Fruit fly (Drosophila melanogaster) whole organism, embryonic: ENCODE data around the gene Ugt35D1.

Source experiments
- Aef1 ChIP-seq: fragments of 200-800 bp; sonication (Bioruptor generic); IDR thresholded peaks from 3 replicates; pipeline ENCODE4 v1.3.6; 2022; ENCODE audit warnings: missing biosample characterization, missing genetic modification characterization
- Atf-2 ChIP-seq: fragments of 200-800 bp; sonication (Bioruptor generic); optimal IDR thresholded peaks from 2 replicates; lab custom pipeline; 2016; ENCODE audit warnings: missing biosample characterization, missing genetic modification characterization
- Bdp1 ChIP-seq: fragments of 200-800 bp; sonication (Bioruptor generic); optimal IDR thresholded peaks from 3 replicates; lab custom pipeline; 2016; ENCODE audit warnings: missing biosample characterization, missing genetic modification characterization
- CG10321 ChIP-seq: fragments of 200-800 bp; sonication (Bioruptor generic); IDR thresholded peaks from 2 replicates; pipeline ENCODE4 v1.3.6; 2022; ENCODE audit warnings: missing biosample characterization, missing genetic modification characterization
- CG10543 ChIP-seq: fragments of 200-800 bp; sonication (Bioruptor generic); optimal IDR thresholded peaks from 3 replicates; lab custom pipeline; 2017; ENCODE audit warnings: missing biosample characterization, mild to moderate bottlenecking, missing genetic modification characterization, moderate library complexity
- CG10565 ChIP-seq: fragments of 200-800 bp; sonication (Bioruptor generic); optimal IDR thresholded peaks from 3 replicates; lab custom pipeline; 2016; ENCODE audit warnings: missing biosample characterization, mild to moderate bottlenecking, missing genetic modification characterization
- CG10654 ChIP-seq: fragments of 200-800 bp; sonication (Bioruptor generic); optimal IDR thresholded peaks from 2 replicates; lab custom pipeline; 2016; ENCODE audit warnings: missing biosample characterization, missing genetic modification characterization
- CG10979 ChIP-seq: fragments of 200-800 bp; sonication (Bioruptor generic); optimal IDR thresholded peaks from 2 replicates; lab custom pipeline; 2018; ENCODE audit warnings: missing biosample characterization, mild to moderate bottlenecking, missing genetic modification characterization, moderate library complexity
- CG13123 ChIP-seq: fragments of 200-800 bp; sonication (Bioruptor generic); optimal IDR thresholded peaks from 2 replicates; lab custom pipeline; 2016; ENCODE audit warnings: missing biosample characterization, missing genetic modification characterization
- CG14441 ChIP-seq: fragments of 200-800 bp; sonication (Bioruptor generic); IDR thresholded peaks from 2 replicates; pipeline ENCODE4 v1.3.6; 2022; ENCODE audit warnings: missing biosample characterization, missing genetic modification characterization
- CG15479 ChIP-seq: fragments of 200-800 bp; sonication (Bioruptor generic); optimal IDR thresholded peaks from 3 replicates; lab custom pipeline; 2019; ENCODE audit warnings: missing biosample characterization, mild to moderate bottlenecking, missing genetic modification characterization, moderate library complexity
- CG15514 ChIP-seq: fragments of 200-800 bp; sonication (Bioruptor generic); optimal IDR thresholded peaks from 3 replicates; lab custom pipeline; 2017; ENCODE audit warnings: missing biosample characterization, missing genetic modification characterization, mild to moderate bottlenecking, moderate library complexity, missing genetic modification reagents
- CG1832 ChIP-seq: fragments of 200-800 bp; sonication (Bioruptor generic); optimal IDR thresholded peaks from 2 replicates; lab custom pipeline; 2017; ENCODE audit warnings: missing biosample characterization, mild to moderate bottlenecking, missing genetic modification characterization, inconsistent platforms
- CG18599 ChIP-seq: fragments of 200-800 bp; sonication (Bioruptor generic); optimal IDR thresholded peaks from 3 replicates; lab custom pipeline; 2017; ENCODE audit warnings: missing biosample characterization, missing genetic modification characterization, mild to moderate bottlenecking, moderate library complexity, missing genetic modification reagents
- CG3065 ChIP-seq: fragments of 200-800 bp; sonication (Bioruptor generic); optimal IDR thresholded peaks from 2 replicates; lab custom pipeline; 2016; ENCODE audit warnings: missing biosample characterization, missing genetic modification characterization
- CG31441 ChIP-seq: fragments of 200-800 bp; sonication (Bioruptor generic); IDR thresholded peaks from 2 replicates; pipeline ENCODE4 v1.3.6; 2022; ENCODE audit warnings: missing biosample characterization, missing genetic modification characterization
- CG32532 ChIP-seq: fragments of 200-800 bp; sonication (Bioruptor generic); IDR thresholded peaks from 2 replicates; pipeline ENCODE4 v1.3.6; 2022; ENCODE audit warnings: missing biosample characterization, missing genetic modification characterization
- CG32772 ChIP-seq: fragments of 200-800 bp; sonication (Bioruptor generic); IDR thresholded peaks from 2 replicates; pipeline ENCODE4 v1.3.6; 2022; ENCODE audit warnings: missing biosample characterization, missing genetic modification characterization
- CG3281 ChIP-seq: fragments of 200-800 bp; sonication (Bioruptor generic); optimal IDR thresholded peaks from 3 replicates; lab custom pipeline; 2017; ENCODE audit warnings: missing biosample characterization, mild to moderate bottlenecking, missing genetic modification characterization
- CG6654 ChIP-seq: fragments of 200-800 bp; sonication (Bioruptor generic); optimal IDR thresholded peaks from 2 replicates; lab custom pipeline; 2017; ENCODE audit warnings: missing biosample characterization, mild to moderate bottlenecking, missing genetic modification characterization
- CG8765 ChIP-seq: fragments of 200-800 bp; sonication (Bioruptor generic); IDR thresholded peaks from 2 replicates; pipeline ENCODE4 v1.3.6; 2022; ENCODE audit warnings: missing biosample characterization, missing genetic modification characterization
- CoRest ChIP-seq: fragments of 200-800 bp; sonication (Bioruptor generic); optimal IDR thresholded peaks from 3 replicates; lab custom pipeline; 2018; ENCODE audit warnings: missing biosample characterization, mild to moderate bottlenecking, missing genetic modification characterization, moderate library complexity
- Dbx ChIP-seq: fragments of 200-800 bp; sonication (Bioruptor generic); IDR thresholded peaks from 3 replicates; pipeline ENCODE4 v1.3.6; 2022; ENCODE audit warnings: missing biosample characterization, missing genetic modification characterization
- Drgx ChIP-seq: fragments of 200-800 bp; sonication (Bioruptor generic); IDR thresholded peaks from 2 replicates; pipeline ENCODE4 v1.3.6; 2022; ENCODE audit warnings: missing biosample characterization, missing genetic modification characterization
- Jarid2 ChIP-seq: fragments of 200-800 bp; sonication (Bioruptor generic); optimal IDR thresholded peaks from 3 replicates; lab custom pipeline; 2017; ENCODE audit warnings: mild to moderate bottlenecking, missing biosample characterization, missing genetic modification reagents, missing genetic modification characterization
- Lhr ChIP-seq: fragments of 200-800 bp; sonication (Bioruptor generic); optimal IDR thresholded peaks from 3 replicates; lab custom pipeline; 2017; ENCODE audit warnings: mild to moderate bottlenecking, missing biosample characterization, missing genetic modification reagents, missing genetic modification characterization
- Rfx ChIP-seq: fragments of 200-800 bp; sonication (Bioruptor generic); IDR thresholded peaks from 2 replicates; pipeline ENCODE4 v1.3.6; 2022; ENCODE audit warnings: missing biosample characterization, missing genetic modification characterization
- Sox100B ChIP-seq: fragments of 200-800 bp; sonication (Bioruptor generic); optimal IDR thresholded peaks from 3 replicates; lab custom pipeline; 2018; ENCODE audit warnings: missing biosample characterization, mild to moderate bottlenecking, missing genetic modification characterization
- Xbp1 ChIP-seq: fragments of 200-800 bp; sonication (Bioruptor generic); optimal IDR thresholded peaks from 3 replicates; lab custom pipeline; 2016; ENCODE audit warnings: missing biosample characterization, mild to moderate bottlenecking, missing genetic modification characterization
- ase ChIP-seq: fragments of 200-800 bp; sonication (Bioruptor generic); IDR thresholded peaks from 3 replicates; pipeline ENCODE4 v1.3.6; 2022; ENCODE audit warnings: missing biosample characterization, missing genetic modification characterization
- ato ChIP-seq: fragments of 200-800 bp; sonication (Bioruptor generic); IDR thresholded peaks from 2 replicates; pipeline ENCODE4 v1.3.6; 2022; ENCODE audit warnings: missing biosample characterization, missing genetic modification characterization; ENCODE audit not compliant: partially characterized antibody
- bcd ChIP-seq: fragments of 200-800 bp; sonication (Bioruptor generic); optimal IDR thresholded peaks from 2 replicates; lab custom pipeline; 2017; ENCODE audit warnings: missing biosample characterization, mild to moderate bottlenecking, missing genetic modification characterization
- cato ChIP-seq: fragments of 200-800 bp; sonication (Bioruptor generic); optimal IDR thresholded peaks from 2 replicates; lab custom pipeline; 2016; ENCODE audit warnings: missing biosample characterization, missing genetic modification characterization, borderline replicate concordance
- caup ChIP-seq: fragments of 200-800 bp; sonication (Bioruptor generic); optimal IDR thresholded peaks from 3 replicates; lab custom pipeline; 2017; ENCODE audit warnings: missing biosample characterization, mild to moderate bottlenecking, missing genetic modification characterization, moderate library complexity; ENCODE audit not compliant: severe bottlenecking
- cwo ChIP-seq: fragments of 200-800 bp; sonication (Bioruptor generic); optimal IDR thresholded peaks from 3 replicates; lab custom pipeline; 2017; ENCODE audit warnings: missing biosample characterization, missing genetic modification characterization, mild to moderate bottlenecking, moderate library complexity, missing genetic modification reagents
- da ChIP-seq: fragments of 200-800 bp; sonication (Bioruptor generic); optimal IDR thresholded peaks from 2 replicates; lab custom pipeline; 2016; ENCODE audit warnings: missing biosample characterization, missing genetic modification characterization
- dan ChIP-seq: fragments of 200-800 bp; sonication (Bioruptor generic); IDR thresholded peaks from 2 replicates; pipeline ENCODE4 v1.3.6; 2022; ENCODE audit warnings: missing biosample characterization, missing genetic modification characterization
- dmrt99B ChIP-seq: fragments of 200-800 bp; sonication (Bioruptor generic); optimal IDR thresholded peaks from 2 replicates; lab custom pipeline; 2018; ENCODE audit warnings: missing biosample characterization, mild to moderate bottlenecking, missing genetic modification characterization, moderate library complexity
- esg ChIP-seq: fragments of 200-800 bp; sonication (Bioruptor generic); conservative IDR thresholded peaks from 2 replicates; pipeline ENCODE4 v1.3.6; 2022; ENCODE audit warnings: missing biosample characterization, missing genetic modification characterization
- fu2 ChIP-seq: fragments of 200-800 bp; sonication (Bioruptor generic); optimal IDR thresholded peaks from 2 replicates; lab custom pipeline; 2016; ENCODE audit warnings: missing biosample characterization, missing genetic modification characterization
- gcm ChIP-seq: fragments of 200-800 bp; sonication (Bioruptor generic); optimal IDR thresholded peaks from 2 replicates; lab custom pipeline; 2019; ENCODE audit warnings: missing biosample characterization, mild to moderate bottlenecking, missing genetic modification characterization, moderate library complexity
- hbn ChIP-seq: fragments of 200-800 bp; sonication (Bioruptor generic); IDR thresholded peaks from 2 replicates; pipeline ENCODE4 v1.3.6; 2022; ENCODE audit warnings: missing biosample characterization, missing genetic modification characterization; ENCODE audit not compliant: partially characterized antibody
- hkb ChIP-seq, 2 experiments: fragments of 200-800 bp in 1 of 2; fragments of >200 bp in 1 of 2; sonication (Bioruptor generic) in 1 of 2; IDR thresholded peaks in 1 of 2; optimal IDR thresholded peaks in 1 of 2; 2 replicates each; pipeline versions ENCODE4 v1.3.6 to Lab custom; 2017 to 2022; ENCODE audit warnings: missing biosample characterization in 1 of 2, missing genetic modification characterization in 1 of 2
- mirr ChIP-seq: fragments of 200-800 bp; sonication (Bioruptor generic); optimal IDR thresholded peaks from 3 replicates; lab custom pipeline; 2018; ENCODE audit warnings: missing biosample characterization, mild to moderate bottlenecking, missing genetic modification characterization
- nau ChIP-seq: fragments of 200-800 bp; sonication (Bioruptor generic); optimal IDR thresholded peaks from 3 replicates; lab custom pipeline; 2017; ENCODE audit warnings: missing biosample characterization, mild to moderate bottlenecking, missing genetic modification characterization, missing genetic modification reagents
- pan ChIP-seq, 4 experiments: fragments of >200 bp in 3 of 4; fragments of 200-800 bp in 1 of 4; sonication (Bioruptor generic) in 1 of 4; optimal IDR thresholded peaks in 3 of 4; IDR thresholded peaks in 1 of 4; 2 replicates each; pipeline versions ENCODE4 v1.3.6 to Lab custom; 2017 to 2022; ENCODE audit warnings: missing biosample characterization in 2 of 4, missing genetic modification characterization in 2 of 4, mixed read lengths in 1 of 4
- sens-2 ChIP-seq: fragments of 200-800 bp; sonication (Bioruptor generic); IDR thresholded peaks from 2 replicates; pipeline ENCODE4 v1.3.6; 2022; ENCODE audit warnings: missing biosample characterization, missing genetic modification characterization
- sisA ChIP-seq: fragments of 200-800 bp; sonication (Bioruptor generic); IDR thresholded peaks from 2 replicates; pipeline ENCODE4 v1.3.6; 2022; ENCODE audit warnings: missing biosample characterization, missing genetic modification characterization
- z ChIP-seq: fragments of 200-800 bp; sonication (Bioruptor generic); IDR thresholded peaks from 3 replicates; pipeline ENCODE4 v1.3.6; 2022; ENCODE audit warnings: missing biosample characterization, missing genetic modification characterization

Gene Ugt35D1

dm6 chr3R:31384108-31384507, 11.0 kb downstream of the Ugt35D1 start (continued):
- TF ChIP-seq CG10321 (GFP tag; lab: Robert Waterston, UW) = peak; percentile 74
- TF ChIP-seq CG6654 = peak; percentile 87
- TF ChIP-seq gcm (GFP tag; lab: Kevin White, UChicago) = peak; percentile 95
- no peak for TF ChIP-seq CG15479 (GFP tag; lab: Kevin White, UChicago)
- peak; percentile 98 for TF ChIP-seq Xbp1
- TF ChIP-seq z = peak; percentile 74; the same call in 2 of the 3 replicates
- peak; percentile 92 for TF ChIP-seq hkb (optimal IDR thresholded peaks at IDR 0.05; lab: Kevin White, UChicago)
- peak; percentile 97 for TF ChIP-seq hkb (GFP tag; IDR thresholded peaks at IDR 0.05; lab: Robert Waterston, UW)
- peak; percentile 99 for TF ChIP-seq CG32532 (GFP tag; lab: Robert Waterston, UW)
- TF ChIP-seq Aef1 (GFP tag; lab: Robert Waterston, UW) = peak; percentile 97
- TF ChIP-seq CG15514 = peak; percentile 92
- TF ChIP-seq mirr (GFP tag; lab: Kevin White, UChicago) = peak; percentile 75
- TF ChIP-seq bcd (GFP tag; lab: Kevin White, UChicago) = peak; percentile 98
- TF ChIP-seq esg (GFP tag; lab: Robert Waterston, UW) = peak; percentile 97
- TF ChIP-seq Drgx (GFP tag; lab: Robert Waterston, UW) = peak; percentile 99
- no peak for TF ChIP-seq pan (optimal IDR thresholded peaks at IDR 0.05; lab: Kevin White, UChicago)
- peak in 1 of 2 experiments; percentile 98 for TF ChIP-seq pan (GFP tag; optimal IDR thresholded peaks at IDR 0.05 in 1 of 2, IDR thresholded peaks at IDR 0.05 in 1 of 2)
- no peak for TF ChIP-seq ato (GFP tag; lab: Robert Waterston, UW)
- TF ChIP-seq dmrt99B (tag; lab: Kevin White, UChicago) = peak; percentile 97
- no peak for TF ChIP-seq hbn (GFP tag; lab: Robert Waterston, UW)
- TF ChIP-seq CG32772 (GFP tag; lab: Robert Waterston, UW) = peak; percentile 97
- peak; percentile 97 for TF ChIP-seq sisA (GFP tag; lab: Robert Waterston, UW)
- peak; percentile 98 for TF ChIP-seq CG18599
- peak; percentile 83 for TF ChIP-seq dan
- peak; percentile 99 for TF ChIP-seq Rfx (GFP tag; lab: Robert Waterston, UW)
- peak; percentile 98 for TF ChIP-seq Dbx
- TF ChIP-seq CG1832 (GFP tag; lab: Kevin White, UChicago) = peak; percentile 42
- peak; percentile 91 for TF ChIP-seq Bdp1
- TF ChIP-seq CoRest (tag; lab: Kevin White, UChicago) = peak; percentile 97
- TF ChIP-seq CG3281 = peak; percentile 96
- TF ChIP-seq CG13123 (GFP tag; lab: Kevin White, UChicago) = peak; percentile 88
- TF ChIP-seq fu2 (GFP tag; lab: Kevin White, UChicago) = peak; percentile 98
- peak; percentile 85 for TF ChIP-seq Jarid2
- peak; percentile 95 for TF ChIP-seq cato (GFP tag; lab: Kevin White, UChicago)
- TF ChIP-seq CG14441 (GFP tag; lab: Robert Waterston, UW) = peak; percentile 99
- TF ChIP-seq CG10979 (tag; lab: Kevin White, UChicago) = peak; percentile 94
- peak; percentile 98 for TF ChIP-seq ase (GFP tag; lab: Robert Waterston, UW)
- peak; percentile 95 for TF ChIP-seq Atf-2 (GFP tag; lab: Kevin White, UChicago)
- peak; percentile 80 for TF ChIP-seq CG10565
- TF ChIP-seq cwo (GFP tag; lab: Kevin White, UChicago) = peak; percentile 95
- TF ChIP-seq nau (GFP tag; lab: Kevin White, UChicago) = peak; percentile 96
- TF ChIP-seq Lhr (GFP tag; lab: Kevin White, UChicago) = peak; percentile 81
- TF ChIP-seq CG3065 = peak; percentile 92
- TF ChIP-seq CG10654 = peak; percentile 96
- TF ChIP-seq CG31441 (GFP tag; lab: Robert Waterston, UW) = peak; percentile 98
- TF ChIP-seq Sox100B (GFP tag; lab: Kevin White, UChicago) = peak; percentile 93
- TF ChIP-seq CG8765 (GFP tag; lab: Robert Waterston, UW) = peak; percentile 91
- TF ChIP-seq caup (GFP tag; lab: Kevin White, UChicago) = peak; percentile 96
- peak; percentile 94 for TF ChIP-seq da (GFP tag; lab: Kevin White, UChicago)
- peak; percentile 89 for TF ChIP-seq sens-2
- peak; percentile 83 for TF ChIP-seq CG10543 (GFP tag; lab: Kevin White, UChicago)
